Fruit fly (Drosophila melanogaster) whole organism, embryonic: ENCODE results near the gene uncNacbeta.

Experiments
- CG10209 ChIP-seq: fragments of 200-800 bp; sonication (Bioruptor generic); optimal IDR thresholded peaks from 3 replicates; lab custom pipeline; 2017; ENCODE audit warnings: missing biosample characterization, mild to moderate bottlenecking, missing genetic modification characterization, missing genetic modification reagents
- CG10431 ChIP-seq: fragments of 200-800 bp; sonication (Bioruptor generic); optimal IDR thresholded peaks from 3 replicates; lab custom pipeline; 2018; ENCODE audit warnings: missing biosample characterization, mild to moderate bottlenecking, missing genetic modification characterization
- CG10959 ChIP-seq: fragments of 200-800 bp; sonication (Bioruptor generic); IDR thresholded peaks from 2 replicates; pipeline ENCODE4 v1.3.6; 2022; ENCODE audit warnings: missing biosample characterization, missing genetic modification characterization
- CG12299 ChIP-seq: fragments of 200-800 bp; sonication (Bioruptor generic); optimal IDR thresholded peaks from 2 replicates; lab custom pipeline; 2018; ENCODE audit warnings: missing biosample characterization, mild to moderate bottlenecking, missing genetic modification characterization
- CG1233 ChIP-seq: fragments of 200-800 bp; sonication (Bioruptor generic); optimal IDR thresholded peaks from 4 replicates; lab custom pipeline; 2018; ENCODE audit warnings: missing biosample characterization, mild to moderate bottlenecking, missing genetic modification characterization
- CG13894 ChIP-seq: fragments of 200-800 bp; sonication (Bioruptor generic); optimal IDR thresholded peaks from 3 replicates; lab custom pipeline; 2018; ENCODE audit warnings: missing biosample characterization, mild to moderate bottlenecking, missing genetic modification characterization, moderate library complexity
- CG15696 ChIP-seq: fragments of 200-800 bp; sonication (Bioruptor generic); optimal IDR thresholded peaks from 2 replicates; lab custom pipeline; 2019; ENCODE audit warnings: missing biosample characterization, mild to moderate bottlenecking, missing genetic modification characterization, moderate library complexity
- CG16779 ChIP-seq: fragments of 200-800 bp; sonication (Bioruptor generic); IDR thresholded peaks from 2 replicates; pipeline ENCODE4 v1.3.6; 2022; ENCODE audit warnings: missing biosample characterization, missing genetic modification characterization
- CG33557 ChIP-seq: fragments of 200-800 bp; sonication (Bioruptor generic); optimal IDR thresholded peaks from 2 replicates; lab custom pipeline; 2019; ENCODE audit warnings: missing biosample characterization, mild to moderate bottlenecking, missing genetic modification characterization, moderate library complexity
- CG3847 ChIP-seq: fragments of 200-800 bp; sonication (Bioruptor generic); IDR thresholded peaks from 2 replicates; pipeline ENCODE4 v1.3.6; 2022; ENCODE audit warnings: missing biosample characterization, missing genetic modification characterization
- CG4707 ChIP-seq: fragments of 200-800 bp; sonication (Bioruptor generic); optimal IDR thresholded peaks from 2 replicates; lab custom pipeline; 2018; ENCODE audit warnings: missing biosample characterization, mild to moderate bottlenecking, missing genetic modification characterization, moderate library complexity
- CG6254 ChIP-seq: fragments of 200-800 bp; sonication (Bioruptor generic); optimal IDR thresholded peaks from 3 replicates; lab custom pipeline; 2017; ENCODE audit warnings: mild to moderate bottlenecking, missing biosample characterization, missing genetic modification reagents, missing genetic modification characterization
- CG6654 ChIP-seq: fragments of 200-800 bp; sonication (Bioruptor generic); optimal IDR thresholded peaks from 2 replicates; lab custom pipeline; 2017; ENCODE audit warnings: missing biosample characterization, mild to moderate bottlenecking, missing genetic modification characterization
- CG6689 ChIP-seq: fragments of 200-800 bp; sonication (Bioruptor generic); IDR thresholded peaks from 2 replicates; pipeline ENCODE4 v1.3.6; 2022; ENCODE audit warnings: missing biosample characterization, missing genetic modification characterization
- CG7963 ChIP-seq: fragments of 200-800 bp; sonication (Bioruptor generic); IDR thresholded peaks from 3 replicates; pipeline ENCODE4 v1.3.6; 2022; ENCODE audit warnings: missing biosample characterization, missing genetic modification characterization; ENCODE audit not compliant: partially characterized antibody
- CG8281 ChIP-seq: fragments of 200-800 bp; sonication (Bioruptor generic); optimal IDR thresholded peaks from 2 replicates; lab custom pipeline; 2018; ENCODE audit warnings: missing biosample characterization, mild to moderate bottlenecking, missing genetic modification characterization, moderate library complexity
- CG8478 ChIP-seq: fragments of >200 bp; optimal IDR thresholded peaks from 2 replicates; lab custom pipeline; 2018
- CTCF ChIP-seq: fragments of 200-800 bp; sonication (Bioruptor generic); optimal IDR thresholded peaks from 2 replicates; lab custom pipeline; 2017; ENCODE audit warnings: missing biosample characterization, mild to moderate bottlenecking, missing genetic modification characterization, moderate library complexity
- D19A ChIP-seq: fragments of 200-800 bp; optimal IDR thresholded peaks from 3 replicates; lab custom pipeline; 2019; ENCODE audit warnings: missing biosample characterization, mild to moderate bottlenecking, missing genetic modification characterization, moderate library complexity
- Dp ChIP-seq: fragments of 200-800 bp; sonication (Bioruptor generic); optimal IDR thresholded peaks from 2 replicates; lab custom pipeline; 2018; ENCODE audit warnings: missing biosample characterization, mild to moderate bottlenecking, missing genetic modification characterization, moderate library complexity
- Ets65A ChIP-seq: fragments of 200-800 bp; sonication (Bioruptor generic); peaks from one replicate; lab custom pipeline; 2016; ENCODE audit warnings: missing biosample characterization, missing genetic modification characterization
- Fer2 ChIP-seq: fragments of 200-800 bp; sonication (Bioruptor generic); optimal IDR thresholded peaks from 2 replicates; lab custom pipeline; 2018; ENCODE audit warnings: missing biosample characterization, mild to moderate bottlenecking, missing genetic modification characterization, moderate library complexity
- Hey ChIP-seq: fragments of 200-800 bp; sonication (Bioruptor generic); optimal IDR thresholded peaks from 3 replicates; lab custom pipeline; 2018; ENCODE audit warnings: missing biosample characterization, mild to moderate bottlenecking, missing genetic modification characterization
- Lhr ChIP-seq: fragments of 200-800 bp; sonication (Bioruptor generic); optimal IDR thresholded peaks from 3 replicates; lab custom pipeline; 2017; ENCODE audit warnings: mild to moderate bottlenecking, missing biosample characterization, missing genetic modification reagents, missing genetic modification characterization
- Lpt ChIP-seq: fragments of >200 bp; optimal IDR thresholded peaks from 2 replicates; lab custom pipeline; 2018; ENCODE audit warnings: missing biosample characterization, missing genetic modification characterization
- NK7.1 ChIP-seq: fragments of 200-800 bp; sonication (Bioruptor generic); optimal IDR thresholded peaks from 3 replicates; lab custom pipeline; 2016; ENCODE audit warnings: missing biosample characterization, missing genetic modification characterization
- Opbp ChIP-seq: fragments of 200-800 bp; sonication (Bioruptor generic); IDR thresholded peaks from 3 replicates; pipeline ENCODE4 v1.3.6; 2022; ENCODE audit warnings: missing biosample characterization, missing genetic modification characterization; ENCODE audit not compliant: partially characterized antibody
- Stat92E ChIP-seq, 3 experiments: fragments of >200 bp in 2 of 3; fragments of 200-800 bp in 1 of 3; sonication (Bioruptor generic) in 1 of 3; optimal IDR thresholded peaks; 2 replicates each; lab custom pipeline; 2017 to 2019; ENCODE audit warnings: missing biosample characterization in 3 of 3, missing genetic modification characterization in 3 of 3, mild to moderate bottlenecking in 1 of 3, moderate library complexity in 1 of 3
- ab ChIP-seq: fragments of 200-800 bp; sonication (Bioruptor generic); optimal IDR thresholded peaks from 2 replicates; lab custom pipeline; 2016; ENCODE audit warnings: missing biosample characterization, missing genetic modification characterization
- crc ChIP-seq: fragments of 200-800 bp; sonication (Bioruptor generic); optimal IDR thresholded peaks from 2 replicates; lab custom pipeline; 2016; ENCODE audit warnings: missing biosample characterization, missing genetic modification characterization
- dmrt99B ChIP-seq: fragments of 200-800 bp; sonication (Bioruptor generic); optimal IDR thresholded peaks from 2 replicates; lab custom pipeline; 2018; ENCODE audit warnings: missing biosample characterization, mild to moderate bottlenecking, missing genetic modification characterization, moderate library complexity
- fd102C ChIP-seq: fragments of 200-800 bp; sonication (Bioruptor generic); optimal IDR thresholded peaks from 2 replicates; lab custom pipeline; 2018; ENCODE audit warnings: missing biosample characterization, mild to moderate bottlenecking, missing genetic modification characterization, moderate library complexity
- gem ChIP-seq: fragments of 200-800 bp; sonication (Bioruptor generic); optimal IDR thresholded peaks from 2 replicates; lab custom pipeline; 2019; ENCODE audit warnings: missing biosample characterization, mild to moderate bottlenecking, missing genetic modification characterization, moderate library complexity
- gsb ChIP-seq: fragments of 200-800 bp; sonication (Bioruptor generic); IDR thresholded peaks from 2 replicates; pipeline ENCODE4 v1.3.6; 2022; ENCODE audit warnings: missing biosample characterization, missing genetic modification characterization
- her ChIP-seq: fragments of 200-800 bp; sonication (Bioruptor generic); optimal IDR thresholded peaks from 2 replicates; lab custom pipeline; 2016; ENCODE audit warnings: missing biosample characterization, missing genetic modification characterization
- kah ChIP-seq: fragments of 200-800 bp; sonication (Bioruptor generic); optimal IDR thresholded peaks from 2 replicates; lab custom pipeline; 2018; ENCODE audit warnings: missing biosample characterization, mild to moderate bottlenecking, missing genetic modification characterization
- kni ChIP-seq: fragments of 200-800 bp; sonication (Bioruptor generic); optimal IDR thresholded peaks from 3 replicates; lab custom pipeline; 2017; ENCODE audit warnings: mild to moderate bottlenecking, missing biosample characterization, missing genetic modification reagents, missing genetic modification characterization
- luna ChIP-seq: fragments of 200-800 bp; sonication (Bioruptor generic); optimal IDR thresholded peaks from 2 replicates; lab custom pipeline; 2016; ENCODE audit warnings: missing biosample characterization, missing genetic modification characterization
- nau ChIP-seq: fragments of 200-800 bp; sonication (Bioruptor generic); optimal IDR thresholded peaks from 3 replicates; lab custom pipeline; 2017; ENCODE audit warnings: missing biosample characterization, mild to moderate bottlenecking, missing genetic modification characterization, missing genetic modification reagents
- oc ChIP-seq: fragments of 200-800 bp; sonication (Bioruptor generic); optimal IDR thresholded peaks from 2 replicates; lab custom pipeline; 2018; ENCODE audit warnings: missing biosample characterization, mild to moderate bottlenecking, missing genetic modification characterization, moderate library complexity
- onecut ChIP-seq: fragments of 200-800 bp; sonication (Bioruptor generic); IDR thresholded peaks from 2 replicates; pipeline ENCODE4 v1.3.6; 2022; ENCODE audit warnings: missing biosample characterization, missing genetic modification characterization
- pum ChIP-seq: fragments of 200-800 bp; sonication (Bioruptor generic); optimal IDR thresholded peaks from 2 replicates; lab custom pipeline; 2016; ENCODE audit warnings: missing biosample characterization, missing genetic modification characterization
- row ChIP-seq: fragments of 200-800 bp; sonication (Bioruptor generic); IDR thresholded peaks from 3 replicates; pipeline ENCODE4 v1.3.6; 2022; ENCODE audit warnings: missing biosample characterization, missing genetic modification characterization
- seq ChIP-seq: fragments of 200-800 bp; sonication (Bioruptor generic); IDR thresholded peaks from 2 replicates; pipeline ENCODE4 v1.3.6; 2022; ENCODE audit warnings: missing biosample characterization, missing genetic modification characterization
- shn ChIP-seq: fragments of 200-800 bp; sonication (Bioruptor generic); optimal IDR thresholded peaks from 3 replicates; lab custom pipeline; 2016; ENCODE audit warnings: missing biosample characterization, missing genetic modification characterization
- slp2 ChIP-seq: fragments of 200-800 bp; sonication (Bioruptor generic); optimal IDR thresholded peaks from 2 replicates; lab custom pipeline; 2016; ENCODE audit warnings: missing biosample characterization, missing genetic modification characterization
- ssp ChIP-seq: fragments of 200-800 bp; sonication (Bioruptor generic); IDR thresholded peaks from 2 replicates; pipeline ENCODE4 v1.3.6; 2022; ENCODE audit warnings: missing biosample characterization, missing genetic modification characterization
- tna ChIP-seq: fragments of 200-800 bp; sonication (Bioruptor generic); IDR thresholded peaks from 2 replicates; pipeline ENCODE4 v1.3.6; 2022; ENCODE audit warnings: missing biosample characterization, missing genetic modification characterization; ENCODE audit not compliant: partially characterized antibody
- vfl ChIP-seq: fragments of 200-800 bp; sonication (Bioruptor generic); optimal IDR thresholded peaks from 2 replicates; lab custom pipeline; 2016; ENCODE audit warnings: missing biosample characterization, missing genetic modification characterization
- z ChIP-seq: fragments of 200-800 bp; sonication (Bioruptor generic); IDR thresholded peaks from 3 replicates; pipeline ENCODE4 v1.3.6; 2022; ENCODE audit warnings: missing biosample characterization, missing genetic modification characterization

uncNacbeta gene

DNA sequence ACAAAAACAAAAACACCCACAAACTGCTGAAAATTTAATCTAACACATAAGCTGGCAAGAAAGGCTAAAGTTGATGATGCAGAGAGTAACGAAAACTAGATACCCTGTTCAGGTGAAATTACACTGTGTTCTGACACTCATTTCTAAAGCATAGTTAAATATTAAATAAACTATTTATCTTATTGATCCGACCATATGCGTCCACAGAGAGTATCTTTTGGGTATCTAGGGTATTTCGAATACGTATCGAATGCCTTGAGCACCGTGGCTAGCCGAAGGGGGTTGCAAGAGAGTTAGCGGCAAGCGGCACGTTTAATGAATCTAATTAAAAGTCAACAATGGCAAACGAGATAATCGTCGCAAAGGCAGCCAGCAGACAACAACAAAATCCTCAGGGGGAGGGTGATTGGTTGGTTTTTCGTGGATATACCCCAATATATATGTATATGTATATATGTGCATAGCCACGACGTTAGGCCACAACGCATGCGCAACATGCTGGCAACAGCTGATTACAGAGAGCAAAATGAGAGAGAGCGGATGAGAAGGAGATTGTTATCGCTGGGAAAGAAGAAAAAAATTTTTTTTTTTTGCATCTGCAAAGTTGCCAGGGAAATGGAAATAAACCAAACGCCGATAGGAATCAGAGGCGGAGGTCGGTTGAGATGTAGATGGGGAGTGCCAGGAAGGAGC is 41.5 kb downstream of the uncNacbeta start (continued):
- TF ChIP-seq gsb (GFP tag; lab: Robert Waterston, UW) (peak; percentile 63), CG15696 (peak; percentile 72), D19A (peak; percentile 75), vfl (GFP tag; lab: Kevin White, UChicago) (peak; percentile 20), NK7.1 (GFP tag; lab: Kevin White, UChicago) (no peak), CG3847 (GFP tag; lab: Robert Waterston, UW) (peak; percentile 31; the same call in 1 of the 2 replicates), CG12299 (tag; lab: Kevin White, UChicago) (peak; percentile 14), crc (GFP tag; lab: Kevin White, UChicago) (no peak), z (GFP tag; lab: Robert Waterston, UW) (no peak), CG6654 (peak; percentile 66), nau (GFP tag; lab: Kevin White, UChicago) (peak; percentile 62), Dp (no peak), pum (GFP tag; lab: Kevin White, UChicago) (peak; percentile 46), ssp (GFP tag; lab: Robert Waterston, UW) (peak; percentile 72), dmrt99B (peak; percentile 90), CG10209 (GFP tag; lab: Kevin White, UChicago) (peak; percentile 75), Stat92E (GFP tag; optimal IDR thresholded peaks at IDR 0.05; lab: Kevin White, UChicago) (peak in 1 of 3 experiments; percentile 58), Fer2 (tag; lab: Kevin White, UChicago) (no peak), CTCF (peak; percentile 42), gem (tag; lab: Kevin White, UChicago) (peak; percentile 89), row (peak; percentile 92), Lhr (GFP tag; lab: Kevin White, UChicago) (peak; percentile 32), fd102C (GFP tag; lab: Kevin White, UChicago) (peak; percentile 63), seq (GFP tag; lab: Robert Waterston, UW) (peak; percentile 69), onecut (GFP tag; lab: Robert Waterston, UW) (peak; percentile 72), her (peak; percentile 17), CG1233 (GFP tag; lab: Kevin White, UChicago) (peak; percentile 69), CG6254 (GFP tag; lab: Kevin White, UChicago) (peak; percentile 77), CG8281 (tag; lab: Kevin White, UChicago) (peak; percentile 27), CG7963 (GFP tag; lab: Robert Waterston, UW) (no peak), CG13894 (tag; lab: Kevin White, UChicago) (no peak), CG6689 (GFP tag; lab: Robert Waterston, UW) (peak; percentile 89), kni (GFP tag; lab: Kevin White, UChicago) (no peak), Hey (tag; lab: Kevin White, UChicago) (peak; percentile 2), CG4707 (GFP tag; lab: Kevin White, UChicago) (peak; percentile 29), CG8478 (lab: Kevin White, UChicago) (no peak), CG10959 (GFP tag; lab: Robert Waterston, UW) (peak; percentile 90), CG16779 (no peak), Opbp (GFP tag; lab: Robert Waterston, UW) (no peak), ab (GFP tag; lab: Kevin White, UChicago) (peak; percentile 19), slp2 (peak; percentile 61), shn (GFP tag; lab: Kevin White, UChicago) (no peak), CG33557 (GFP tag; lab: Kevin White, UChicago) (peak; percentile 49), CG10431 (no peak), oc (tag; lab: Kevin White, UChicago) (peak; percentile 86), tna (GFP tag; lab: Robert Waterston, UW) (no peak), Ets65A (GFP tag; lab: Kevin White, UChicago) (peak; percentile 2), kah (GFP tag; lab: Kevin White, UChicago) (peak; percentile 35), luna (GFP tag; lab: Kevin White, UChicago) (no peak), Lpt (GFP tag; lab: Kevin White, UChicago) (no peak)
